Fruit fly (Drosophila melanogaster): ENCODE results near the gene Nfs1.

Nfs1 gene

dm6 chr2L:12025505-12025904 lies 26.1 kb downstream of the Nfs1 start (continued):
- TF ChIP-seq CG13296 (GFP tag; optimal IDR thresholded peaks at IDR 0.05) (peak; percentile 24), CG14860 (GFP tag; IDR thresholded peaks at IDR 0.05; ENCODE audit: partially characterized antibody) (no peak), dpn (GFP tag; optimal IDR thresholded peaks at IDR 0.05) (no peak), CG3726 (GFP tag; IDR thresholded peaks at IDR 0.05) (no peak), Lhr (GFP tag; optimal IDR thresholded peaks at IDR 0.05) (no peak), run (tag; optimal IDR thresholded peaks at IDR 0.05) (no peak), Nf-YC (tag; optimal IDR thresholded peaks at IDR 0.05) (peak; percentile 5), GATAe (GFP tag; conservative IDR thresholded peaks at IDR 0.05) (no peak), CG42726 (GFP tag; IDR thresholded peaks at IDR 0.05; ENCODE audit: partially characterized antibody) (no peak), D (optimal IDR thresholded peaks at IDR 0.05) (no peak), D (GFP tag; optimal IDR thresholded peaks at IDR 0.05) (no peak), Dad (GFP tag; optimal IDR thresholded peaks at IDR 0.05) (no peak), Rfx (GFP tag; IDR thresholded peaks at IDR 0.05) (peak; percentile 52; the same call in 1 of the 2 replicates), bowl (GFP tag; IDR thresholded peaks at IDR 0.05) (no peak), org-1 (GFP tag; optimal IDR thresholded peaks at IDR 0.05) (peak; percentile 14), CG11085 (GFP tag; IDR thresholded peaks at IDR 0.05) (no peak), fd3F (GFP tag; optimal IDR thresholded peaks at IDR 0.05) (no peak), CG10366 (GFP tag; IDR thresholded peaks at IDR 0.05) (no peak), ap (GFP tag; IDR thresholded peaks at IDR 0.05) (no peak), otp (GFP tag; IDR thresholded peaks at IDR 0.05) (no peak), dimm (GFP tag; IDR thresholded peaks at IDR 0.05) (no peak), CHES-1-like (GFP tag; optimal IDR thresholded peaks at IDR 0.05) (no peak), CG10543 (GFP tag; optimal IDR thresholded peaks at IDR 0.05) (peak; percentile 44), NfI (GFP tag; optimal IDR thresholded peaks at IDR 0.05) (peak; percentile 8), kah (GFP tag; optimal IDR thresholded peaks at IDR 0.05) (peak; percentile 64), Bgb (GFP tag; IDR thresholded peaks at IDR 0.05; ENCODE audit: partially characterized antibody) (0 out of 2 replicates have a peak, but pooled peaks have one; percentile 16), ERR (GFP tag; optimal IDR thresholded peaks at IDR 0.05) (no peak), fd64A (GFP tag; optimal IDR thresholded peaks at IDR 0.05) (no peak), gsb-n (tag; optimal IDR thresholded peaks at IDR 0.05) (no peak), HLH54F (GFP tag; optimal IDR thresholded peaks at IDR 0.05) (no peak), tio (GFP tag; optimal IDR thresholded peaks at IDR 0.05) (no peak), CG7839 (tag; optimal IDR thresholded peaks at IDR 0.05) (peak; percentile 20), sima (GFP tag; optimal IDR thresholded peaks at IDR 0.05) (no peak), CG3995 (GFP tag; optimal IDR thresholded peaks at IDR 0.05) (no peak), gfzf (GFP tag; optimal IDR thresholded peaks at IDR 0.05) (no peak), CG12071 (GFP tag; optimal IDR thresholded peaks at IDR 0.05) (peak; percentile 43), chm (GFP tag; IDR thresholded peaks at IDR 0.05) (peak; percentile 33; the same call in 1 of the 2 replicates), CG11560 (tag; IDR thresholded peaks at IDR 0.05) (no peak), lilli (GFP tag; optimal IDR thresholded peaks at IDR 0.05) (no peak), Taf1 (GFP tag; IDR thresholded peaks at IDR 0.05) (no peak), odd (GFP tag; optimal IDR thresholded peaks at IDR 0.05) (no peak), ranshi (GFP tag; IDR thresholded peaks at IDR 0.05) (no peak), hkb (optimal IDR thresholded peaks at IDR 0.05) (no peak), hkb (GFP tag; IDR thresholded peaks at IDR 0.05) (no peak), lab (GFP tag; optimal IDR thresholded peaks at IDR 0.05) (peak; percentile 51), stwl (tag; optimal IDR thresholded peaks at IDR 0.05) (no peak), lmd (GFP tag; IDR thresholded peaks at IDR 0.05) (no peak; the same call in 1 of the 2 replicates), pan (optimal IDR thresholded peaks at IDR 0.05) (no peak), pan (GFP tag; optimal IDR thresholded peaks at IDR 0.05 in 1 of 2, IDR thresholded peaks at IDR 0.05 in 1 of 2) (peak in 1 of 2 experiments; percentile 49), BtbVII (GFP tag; optimal IDR thresholded peaks at IDR 0.05) (no peak), jigr1 (GFP tag; IDR thresholded peaks at IDR 0.05) (no peak), Blimp-1 (GFP tag; optimal IDR thresholded peaks at IDR 0.05) (no peak)

Data from whole organism, embryonic.